Worm (Caenorhabditis elegans): Measurements from ENCODE around the gene F53E4.2.
"Not testable (repeated sequence)": the region's sequence is repeated elsewhere in the genome, so short reads cannot be mapped to it uniquely, and the experiment has no call there.

The F53E4.2 gene

DNA sequence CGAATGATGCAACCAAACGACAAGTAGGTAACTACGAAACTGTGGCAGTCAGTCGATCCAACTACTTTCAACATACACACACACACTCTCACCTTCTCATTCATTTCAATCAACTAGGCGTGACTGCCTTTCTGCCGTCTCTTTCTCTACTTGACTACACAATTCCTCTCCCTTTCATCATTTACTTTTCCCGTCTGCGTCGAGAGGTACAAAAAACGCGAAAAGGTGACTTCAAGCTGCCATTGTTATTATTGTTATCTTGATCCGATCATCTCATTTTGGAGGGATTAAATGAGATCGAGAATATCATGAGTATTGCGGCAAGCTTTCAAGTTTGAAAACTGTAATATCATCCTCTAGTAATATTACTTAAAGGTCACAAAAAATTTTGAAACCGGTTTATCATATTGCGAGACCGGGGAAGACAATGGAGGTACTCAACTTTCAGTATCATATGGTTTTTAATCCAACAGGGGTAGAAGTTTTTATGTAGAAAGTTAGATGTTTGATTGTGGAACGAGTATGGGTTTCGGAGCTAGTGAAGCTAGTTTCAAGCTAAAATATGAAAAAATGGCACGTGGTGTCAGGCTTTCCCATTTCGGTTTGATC lies 9.9 kb downstream of the F53E4.2 start:
- TF ChIP-seq hlh-1 (tag; optimal IDR thresholded peaks at IDR 0.05) (peak; percentile 9), elt-1 (tag; optimal IDR thresholded peaks at IDR 0.05; ENCODE audit: borderline replicate concordance, insufficient read depth) (peak; percentile 68), unc-62 (GFP tag; optimal IDR thresholded peaks at IDR 0.05) (peak; percentile 68), nhr-2 (tag; optimal IDR thresholded peaks at IDR 0.05) (no peak)

DNA sequence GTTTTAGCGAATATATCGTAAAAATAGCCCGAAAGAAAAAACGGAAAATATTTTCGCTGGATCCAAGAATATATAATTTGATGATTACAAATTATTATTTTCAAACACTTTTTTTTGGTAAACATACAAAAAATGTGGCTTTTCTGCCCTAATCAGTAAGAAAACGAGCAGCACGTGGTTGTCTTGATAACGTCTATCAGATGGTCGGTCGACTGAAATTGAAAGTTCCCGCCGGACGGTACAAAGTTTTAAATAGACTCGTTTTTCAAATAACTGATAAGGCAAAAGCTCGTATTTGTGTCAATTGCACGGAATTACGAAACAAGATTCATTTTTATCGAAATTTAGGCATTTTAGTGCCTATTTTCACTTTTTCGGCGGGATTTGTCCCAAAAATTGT lies 12.5 kb downstream of the F53E4.2 start:
- TF ChIP-seq unc-120 (tag; optimal IDR thresholded peaks at IDR 0.05; ENCODE audit: poor library complexity, severe bottlenecking), result no peak
- no peak for TF ChIP-seq pha-4 (tag; optimal IDR thresholded peaks at IDR 0.05)
- TF ChIP-seq elt-3 (tag; optimal IDR thresholded peaks at IDR 0.05), result no peak
- TF ChIP-seq nhr-2 (tag; optimal IDR thresholded peaks at IDR 0.05), result no peak
- no peak for TF ChIP-seq flh-1 (GFP tag; optimal IDR thresholded peaks at IDR 0.05)
- TF ChIP-seq elt-1 (tag; optimal IDR thresholded peaks at IDR 0.05; ENCODE audit: borderline replicate concordance, insufficient read depth), result no peak

DNA sequence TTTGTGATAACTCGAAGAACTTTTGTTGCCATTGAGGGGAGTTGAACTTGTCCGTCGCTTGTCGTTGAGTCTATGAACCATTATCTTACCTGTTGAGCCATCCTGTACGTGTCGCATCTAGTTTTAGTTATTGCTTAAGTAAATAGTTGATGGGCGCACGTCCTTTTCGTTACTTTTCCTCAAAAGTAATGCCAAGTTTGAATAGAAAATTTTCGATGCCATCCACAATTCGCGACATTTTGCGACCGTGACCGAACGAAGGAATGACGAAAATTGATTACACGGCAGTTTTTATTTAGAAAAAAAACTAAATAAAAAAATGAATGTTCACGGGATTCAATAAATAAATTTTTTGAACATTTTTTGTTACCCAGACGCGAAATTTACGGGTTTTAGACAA lies 14.0 kb downstream of the F53E4.2 start, which contains the start of gene F53E4.1:
Gene F53E4.1, minus strand, starts transcription at position 101 of the 400 bp plus-strand sequence.
- TF ChIP-seq snpc-4 (tag; optimal IDR thresholded peaks at IDR 0.05); nhr-28 (tag; optimal IDR thresholded peaks at IDR 0.05); tbx-8 (GFP tag; optimal IDR thresholded peaks at IDR 0.05): not testable (repeated sequence)

- TF ChIP-seq ztf-11 (tag; optimal IDR thresholded peaks at IDR 0.05) (no peak), pha-4 (tag; optimal IDR thresholded peaks at IDR 0.05) (no peak), unc-120 (tag; optimal IDR thresholded peaks at IDR 0.05; ENCODE audit: poor library complexity, severe bottlenecking) (no peak), elt-3 (tag; optimal IDR thresholded peaks at IDR 0.05) (no peak), zip-8 (tag; optimal IDR thresholded peaks at IDR 0.05) (no peak), mep-1 (tag; optimal IDR thresholded peaks at IDR 0.05) (no peak), lsy-2 (tag; optimal IDR thresholded peaks at IDR 0.05) (no peak), nhr-237 (tag; optimal IDR thresholded peaks at IDR 0.05) (no peak), M03D4.4 (tag; optimal IDR thresholded peaks at IDR 0.05) (no peak), mls-2 (tag; optimal IDR thresholded peaks at IDR 0.05) (no peak), tbx-8 (GFP tag; optimal IDR thresholded peaks at IDR 0.05) (no peak), ceh-39 (tag; optimal IDR thresholded peaks at IDR 0.05) (no peak), snpc-4 (tag; optimal IDR thresholded peaks at IDR 0.05) (no peak), nhr-76 (tag; optimal IDR thresholded peaks at IDR 0.05) (no peak), nhr-2 (tag; optimal IDR thresholded peaks at IDR 0.05) (no peak), unc-39 (tag; optimal IDR thresholded peaks at IDR 0.05) (no peak), drap-1 (GFP tag; optimal IDR thresholded peaks at IDR 0.05) (no peak), lin-13 (tag; optimal IDR thresholded peaks at IDR 0.05) (no peak)
Observed at ce11 chrV:15668870-15669269, 14.6 kb downstream of the F53E4.2 start, which contains the start of gene K06B4.4. Gene K06B4.4, plus strand, starts transcription at chrV:15669170.

DNA sequence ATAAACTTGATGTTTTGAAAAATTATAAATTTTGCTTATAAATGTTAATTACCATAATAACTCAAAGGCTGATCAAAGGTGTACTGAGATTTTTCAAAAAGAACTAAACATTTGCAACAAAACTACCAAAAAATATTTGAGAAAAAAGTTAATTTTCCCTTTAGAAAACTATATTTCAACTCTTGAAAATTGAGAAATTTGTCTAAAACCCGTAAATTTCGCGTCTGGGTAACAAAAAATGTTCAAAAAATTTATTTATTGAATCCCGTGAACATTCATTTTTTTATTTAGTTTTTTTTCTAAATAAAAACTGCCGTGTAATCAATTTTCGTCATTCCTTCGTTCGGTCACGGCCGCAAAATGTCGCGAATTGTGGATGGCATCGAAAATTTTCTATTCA lies 15.9 kb downstream of the F53E4.2 start, which contains the start of gene K06B4.15:
Gene K06B4.15, plus strand, starts transcription at position 301 of the 400 bp plus-strand sequence.
- not testable (repeated sequence) for TF ChIP-seq sptf-1 (tag; optimal IDR thresholded peaks at IDR 0.05); flh-1 (GFP tag; optimal IDR thresholded peaks at IDR 0.05); tbx-8 (GFP tag; optimal IDR thresholded peaks at IDR 0.05)

DNA sequence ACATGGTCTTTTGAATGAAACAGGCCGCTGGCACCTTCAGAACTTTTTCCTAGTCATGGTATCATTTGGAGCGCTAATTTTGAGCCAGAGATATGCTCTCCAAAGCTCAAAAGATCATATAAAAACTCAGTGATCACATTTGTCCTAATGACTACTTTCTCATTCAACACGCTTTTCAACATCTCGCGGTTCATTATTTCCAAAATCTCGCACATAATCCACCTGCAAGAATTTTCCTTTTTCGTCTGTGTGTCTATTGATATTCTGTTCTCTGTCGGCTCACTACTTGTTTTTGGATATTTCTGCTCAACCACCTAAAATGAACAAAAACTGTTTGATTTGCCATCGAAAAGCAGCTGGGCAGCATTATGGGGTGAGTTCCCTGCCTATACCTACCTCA lies 19.5 kb downstream of the F53E4.2 start, which contains the start of gene nhr-51:
Gene nhr-51, plus strand, starts transcription at position 301 of the 400 bp plus-strand sequence.
- TF ChIP-seq lin-13 (tag; optimal IDR thresholded peaks at IDR 0.05), result no peak
- no peak for TF ChIP-seq nhr-76 (tag; optimal IDR thresholded peaks at IDR 0.05)
- TF ChIP-seq ceh-83 (GFP tag; optimal IDR thresholded peaks at IDR 0.05), result no peak
- TF ChIP-seq pha-4 (tag; optimal IDR thresholded peaks at IDR 0.05), result no peak
- no peak for TF ChIP-seq bed-3 (GFP tag; optimal IDR thresholded peaks at IDR 0.05)

- no peak for TF ChIP-seq nhr-12 (tag; optimal IDR thresholded peaks at IDR 0.05)
- TF ChIP-seq mep-1 (tag; optimal IDR thresholded peaks at IDR 0.05), result no peak
- no peak for TF ChIP-seq bed-3 (GFP tag; optimal IDR thresholded peaks at IDR 0.05)
- TF ChIP-seq nhr-76 (tag; optimal IDR thresholded peaks at IDR 0.05), result no peak
- TF ChIP-seq ceh-83 (GFP tag; optimal IDR thresholded peaks at IDR 0.05), result no peak
- TF ChIP-seq drap-1 (GFP tag; optimal IDR thresholded peaks at IDR 0.05), result no peak
- no peak for TF ChIP-seq mls-2 (tag; optimal IDR thresholded peaks at IDR 0.05)
- TF ChIP-seq pha-4 (tag; optimal IDR thresholded peaks at IDR 0.05), result no peak
- TF ChIP-seq lsy-2 (tag; optimal IDR thresholded peaks at IDR 0.05), result no peak
- TF ChIP-seq unc-39 (tag; optimal IDR thresholded peaks at IDR 0.05), result no peak
- TF ChIP-seq lin-13 (tag; optimal IDR thresholded peaks at IDR 0.05), result no peak
Observed at ce11 chrV:15674899-15675298, 20.7 kb downstream of the F53E4.2 start.
